Worm (Caenorhabditis elegans) whole organism, late embryonic: ENCODE results near the gene ace-3.

Experiments used
- F13H6.1 ChIP-seq: sonication (generic microtip); optimal IDR thresholded peaks from 2 replicates; lab custom pipeline; 2016; ENCODE audit warnings: missing genetic modification characterization, missing compliant biosample characterization
- K02D7.2 ChIP-seq: sonication (generic microtip); optimal IDR thresholded peaks from 2 replicates; lab custom pipeline; 2017; ENCODE audit warnings: mild to moderate bottlenecking, missing genetic modification characterization, missing compliant biosample characterization
- K09A11.1 ChIP-seq: sonication (generic microtip); optimal IDR thresholded peaks from 2 replicates; lab custom pipeline; 2017; ENCODE audit warnings: antibody characterized with exemption, mild to moderate bottlenecking, missing genetic modification characterization, missing compliant biosample characterization; ENCODE audit not compliant: insufficient read depth
- Y22D7AL.16 ChIP-seq: sonication (generic microtip); optimal IDR thresholded peaks from 2 replicates; lab custom pipeline; 2016; ENCODE audit warnings: missing genetic modification characterization, missing compliant biosample characterization
- ama-1 ChIP-seq: fragments of 150-350 bp; optimal IDR thresholded peaks from 2 replicates; lab custom pipeline; 2014
- ceh-18 ChIP-seq: sonication (generic microtip); optimal IDR thresholded peaks from 2 replicates; lab custom pipeline; 2016; ENCODE audit warnings: missing genetic modification characterization, missing compliant biosample characterization
- ceh-2 ChIP-seq: sonication (generic microtip); optimal IDR thresholded peaks from 2 replicates; lab custom pipeline; 2016; ENCODE audit warnings: missing genotype, missing genetic modification characterization, missing compliant biosample characterization
- ceh-30 ChIP-seq: fragments of 150-350 bp; optimal IDR thresholded peaks from 2 replicates; lab custom pipeline; 2014; ENCODE audit warnings: missing biosample characterization, missing genetic modification characterization
- ceh-34 ChIP-seq: sonication (generic microtip); optimal IDR thresholded peaks from 2 replicates; lab custom pipeline; 2016; ENCODE audit warnings: mild to moderate bottlenecking, missing genetic modification characterization, missing compliant biosample characterization
- ceh-48 ChIP-seq: sonication (generic microtip); optimal IDR thresholded peaks from 2 replicates; lab custom pipeline; 2016; ENCODE audit warnings: missing genetic modification characterization, inconsistent platforms, missing compliant biosample characterization
- ceh-9 ChIP-seq: sonication (generic microtip); optimal IDR thresholded peaks from 2 replicates; lab custom pipeline; 2016; ENCODE audit warnings: mild to moderate bottlenecking, missing genetic modification characterization, inconsistent platforms, missing compliant biosample characterization
- dmd-4 ChIP-seq: sonication (generic microtip); optimal IDR thresholded peaks from 2 replicates; lab custom pipeline; 2016; ENCODE audit warnings: borderline replicate concordance, missing genetic modification characterization, missing compliant biosample characterization
- elt-2 ChIP-seq: sonication (generic microtip); optimal IDR thresholded peaks from 2 replicates; lab custom pipeline; 2016; ENCODE audit warnings: missing genetic modification reagents, missing genetic modification characterization, missing compliant biosample characterization
- elt-4 ChIP-seq: sonication (generic microtip); optimal IDR thresholded peaks from 2 replicates; lab custom pipeline; 2016; ENCODE audit warnings: missing genetic modification characterization, missing compliant biosample characterization
- fax-1 ChIP-seq: sonication (generic microtip); optimal IDR thresholded peaks from 2 replicates; lab custom pipeline; 2016; ENCODE audit warnings: missing genotype, missing genetic modification characterization, missing compliant biosample characterization
- fkh-10 ChIP-seq: fragments of 150-350 bp; optimal IDR thresholded peaks from 2 replicates; lab custom pipeline; 2014; ENCODE audit warnings: missing biosample characterization, missing genetic modification reagents, missing genetic modification characterization
- fkh-6 ChIP-seq: sonication (generic microtip); optimal IDR thresholded peaks from 2 replicates; lab custom pipeline; 2016; ENCODE audit warnings: missing genetic modification characterization, missing compliant biosample characterization
- gmeb-2 ChIP-seq: sonication (generic microtip); optimal IDR thresholded peaks from 2 replicates; lab custom pipeline; 2016; ENCODE audit warnings: missing genetic modification characterization, inconsistent platforms, missing compliant biosample characterization
- hlh-15 ChIP-seq: sonication (generic microtip); optimal IDR thresholded peaks from 2 replicates; lab custom pipeline; 2016; ENCODE audit warnings: missing genetic modification characterization, missing compliant biosample characterization
- hlh-30 ChIP-seq: sonication (generic microtip); optimal IDR thresholded peaks from 2 replicates; lab custom pipeline; 2017; ENCODE audit warnings: antibody characterized with exemption, missing genetic modification characterization, missing compliant biosample characterization; ENCODE audit not compliant: insufficient read depth
- hlh-6 ChIP-seq: sonication (generic microtip); optimal IDR thresholded peaks from 2 replicates; lab custom pipeline; 2016; ENCODE audit warnings: missing genotype, missing genetic modification characterization, missing compliant biosample characterization
- lim-6 ChIP-seq: sonication (generic microtip); optimal IDR thresholded peaks from 2 replicates; lab custom pipeline; 2016; ENCODE audit warnings: missing genetic modification characterization, missing compliant biosample characterization
- lin-11 ChIP-seq: fragments of 200-800 bp; sonication (Bioruptor generic); optimal IDR thresholded peaks from 2 replicates; lab custom pipeline; 2018; ENCODE audit warnings: mild to moderate bottlenecking, missing genetic modification characterization, missing compliant biosample characterization
- mec-3 ChIP-seq: sonication (generic microtip); optimal IDR thresholded peaks from 2 replicates; lab custom pipeline; 2016; ENCODE audit warnings: borderline replicate concordance, missing genetic modification characterization, missing compliant biosample characterization
- nfya-1 ChIP-seq: sonication (generic microtip); optimal IDR thresholded peaks from 2 replicates; lab custom pipeline; 2017; ENCODE audit warnings: missing genetic modification characterization, mild to moderate bottlenecking, missing compliant biosample characterization, antibody characterized with exemption, moderate library complexity
- nhr-11 ChIP-seq: fragments of 150-350 bp; optimal IDR thresholded peaks from 2 replicates; lab custom pipeline; 2014; ENCODE audit warnings: missing biosample characterization, missing genetic modification characterization
- npax-4 ChIP-seq: sonication (generic microtip); optimal IDR thresholded peaks from 2 replicates; lab custom pipeline; 2016; ENCODE audit warnings: missing genetic modification characterization, missing compliant biosample characterization
- pag-3 ChIP-seq: sonication (generic microtip); optimal IDR thresholded peaks from 2 replicates; lab custom pipeline; 2016; ENCODE audit warnings: missing compliant biosample characterization, missing genetic modification characterization, borderline replicate concordance
- pat-9 ChIP-seq: fragments of 200-800 bp; sonication (Bioruptor generic); optimal IDR thresholded peaks from 2 replicates; lab custom pipeline; 2018; ENCODE audit warnings: mild to moderate bottlenecking, missing genetic modification characterization, moderate library complexity, missing compliant biosample characterization
- pha-2 ChIP-seq: sonication (generic microtip); optimal IDR thresholded peaks from 2 replicates; lab custom pipeline; 2017; ENCODE audit warnings: mild to moderate bottlenecking, missing genetic modification characterization, missing compliant biosample characterization
- pha-4 ChIP-seq: fragments of 150-350 bp; optimal IDR thresholded peaks from 2 replicates; lab custom pipeline; 2018; ENCODE audit warnings: missing biosample characterization, missing genetic modification reagents, missing genetic modification characterization
- pqm-1 ChIP-seq: sonication (generic microtip); optimal IDR thresholded peaks from 2 replicates; lab custom pipeline; 2016; ENCODE audit warnings: missing genetic modification characterization, missing compliant biosample characterization
- pros-1 ChIP-seq: fragments of 150-350 bp; optimal IDR thresholded peaks from 2 replicates; lab custom pipeline; 2014; ENCODE audit warnings: missing biosample characterization, missing genetic modification reagents, missing genetic modification characterization
- ref-2 ChIP-seq: sonication (generic microtip); optimal IDR thresholded peaks from 2 replicates; lab custom pipeline; 2016; ENCODE audit warnings: missing genetic modification characterization, missing compliant biosample characterization
- sdc-2 ChIP-seq: sonication (generic microtip); optimal IDR thresholded peaks from 2 replicates; lab custom pipeline; 2016; ENCODE audit warnings: missing genotype, missing genetic modification characterization, missing compliant biosample characterization
- sox-2 ChIP-seq: fragments of 200-800 bp; sonication (Bioruptor generic); IDR thresholded peaks from 2 replicates; pipeline ENCODE4 v1.3.6; 2022; ENCODE audit warnings: missing genetic modification reagents, missing genetic modification characterization, missing compliant biosample characterization
- syd-9 ChIP-seq: sonication (generic microtip); optimal IDR thresholded peaks from 2 replicates; lab custom pipeline; 2016; ENCODE audit warnings: mild to moderate bottlenecking, missing genetic modification characterization, moderate library complexity, missing compliant biosample characterization
- tbx-2 ChIP-seq: sonication (generic microtip); optimal IDR thresholded peaks from 2 replicates; lab custom pipeline; 2016; ENCODE audit warnings: missing genetic modification characterization, missing compliant biosample characterization
- tbx-7 ChIP-seq: sonication (generic microtip); optimal IDR thresholded peaks from 2 replicates; lab custom pipeline; 2016; ENCODE audit warnings: missing genotype, missing genetic modification characterization, missing compliant biosample characterization
- ttx-3 ChIP-seq: sonication (generic microtip); optimal IDR thresholded peaks from 2 replicates; lab custom pipeline; 2016; ENCODE audit warnings: missing genetic modification reagents, missing genetic modification characterization, missing compliant biosample characterization
- unc-3 ChIP-seq, 2 experiments: fragments of 200-800 bp in 1 of 2; sonication (Bioruptor generic) in 1 of 2; sonication (generic microtip) in 1 of 2; conservative IDR thresholded peaks in 1 of 2; optimal IDR thresholded peaks in 1 of 2; 2 replicates each; pipeline versions ENCODE4 v1.3.6 to Lab custom; 2016 to 2022; ENCODE audit warnings: missing compliant biosample characterization in 2 of 2, missing genetic modification characterization in 2 of 2, missing genetic modification reagents in 1 of 2
- unc-55 ChIP-seq: sonication (generic microtip); optimal IDR thresholded peaks from 2 replicates; lab custom pipeline; 2017; ENCODE audit warnings: missing biosample characterization, missing genetic modification reagents, missing genetic modification characterization
- unc-86 ChIP-seq: sonication (generic microtip); optimal IDR thresholded peaks from 2 replicates; lab custom pipeline; 2016; ENCODE audit warnings: missing genetic modification characterization, missing compliant biosample characterization
- zip-5 ChIP-seq: sonication (generic microtip); optimal IDR thresholded peaks from 2 replicates; lab custom pipeline; 2016; ENCODE audit warnings: missing genetic modification characterization, missing compliant biosample characterization

Gene ace-3

ce11 chrII:14251400-14251940 is 46.0 kb downstream of the ace-3 start (continued):
- TF ChIP-seq unc-86 (tag; lab: Kevin White, UChicago) (no peak), hlh-30 (tag; lab: Kevin White, UChicago) (peak; percentile 97), zip-5 (tag; lab: Kevin White, UChicago) (no peak), tbx-2 (tag; lab: Kevin White, UChicago) (peak; percentile 89), pag-3 (no peak), fkh-10 (GFP tag; lab: Kevin White, UChicago) (no peak), ref-2 (peak; percentile 88), nhr-11 (tag; lab: Kevin White, UChicago) (no peak), unc-55 (peak; percentile 74), unc-3 (GFP tag; conservative IDR thresholded peaks at IDR 0.05; lab: Robert Waterston, UW) (no peak), unc-3 (tag; optimal IDR thresholded peaks at IDR 0.05; lab: Kevin White, UChicago) (peak; percentile 56), ttx-3 (tag; lab: Kevin White, UChicago) (no peak), syd-9 (peak; percentile 36), lin-11 (tag; lab: Kevin White, UChicago) (peak; percentile 0), ceh-2 (tag; lab: Kevin White, UChicago) (peak; percentile 42), ceh-48 (tag; lab: Kevin White, UChicago) (no peak), dmd-4 (tag; lab: Kevin White, UChicago) (no peak), fkh-6 (tag; lab: Kevin White, UChicago) (peak; percentile 70), ceh-34 (tag; lab: Kevin White, UChicago) (peak; percentile 88), elt-2 (peak; percentile 76), Y22D7AL.16 (tag; lab: Kevin White, UChicago) (peak; percentile 36), pqm-1 (tag; lab: Kevin White, UChicago) (no peak), sox-2 (GFP tag; lab: Robert Waterston, UW) (peak; percentile 3; the same call in 1 of the 2 replicates), hlh-6 (tag; lab: Kevin White, UChicago) (peak; percentile 37), F13H6.1 (tag; lab: Kevin White, UChicago) (peak; percentile 64), npax-4 (no peak), nfya-1 (tag; lab: Kevin White, UChicago) (peak; percentile 94), elt-4 (tag; lab: Kevin White, UChicago) (no peak), ceh-9 (tag; lab: Kevin White, UChicago) (peak; percentile 54), K02D7.2 (tag; lab: Kevin White, UChicago) (peak; percentile 38), mec-3 (tag; lab: Kevin White, UChicago) (no peak), fax-1 (tag; lab: Kevin White, UChicago) (peak; percentile 16), pha-4 (tag; lab: Kevin White, UChicago) (no peak), pat-9 (tag; lab: Kevin White, UChicago) (peak; percentile 67), sdc-2 (tag; lab: Kevin White, UChicago) (peak; percentile 60), ceh-18 (peak; percentile 93), K09A11.1 (tag; lab: Kevin White, UChicago) (peak; percentile 6), pha-2 (tag; lab: Kevin White, UChicago) (peak; percentile 53), ceh-30 (tag; lab: Kevin White, UChicago) (no peak), hlh-15 (tag; lab: Kevin White, UChicago) (peak; percentile 18), tbx-7 (peak; percentile 10), ama-1 (lab: Kevin White, UChicago) (peak; percentile 90), pros-1 (tag; lab: Kevin White, UChicago) (peak; percentile 55), lim-6 (no peak), gmeb-2 (tag; lab: Kevin White, UChicago) (no peak)
